Worm (Caenorhabditis elegans) whole organism, L3 larva: ENCODE results near the gene sru-30.

Experiments
- R02D3.7 ChIP-seq: fragments of 150-350 bp; optimal IDR thresholded peaks from 2 replicates; lab custom pipeline; 2014; ENCODE audit warnings: missing biosample characterization, missing genetic modification characterization
- ZK546.5 ChIP-seq: sonication (generic microtip); optimal IDR thresholded peaks from 2 replicates; lab custom pipeline; 2017; ENCODE audit warnings: missing biosample characterization, missing genetic modification characterization
- aly-2 ChIP-seq: fragments of 150-350 bp; optimal IDR thresholded peaks from 2 replicates; lab custom pipeline; 2014; ENCODE audit warnings: missing biosample characterization, missing genetic modification characterization
- ama-1 ChIP-seq: fragments of 150-350 bp; optimal IDR thresholded peaks from 2 replicates; lab custom pipeline; 2018
- ceh-28 ChIP-seq: fragments of 150-350 bp; optimal IDR thresholded peaks from 2 replicates; lab custom pipeline; 2014; ENCODE audit warnings: missing biosample characterization, missing genetic modification reagents, missing genetic modification characterization
- ceh-9 ChIP-seq: sonication (generic microtip); optimal IDR thresholded peaks from 2 replicates; lab custom pipeline; 2018; ENCODE audit warnings: missing biosample characterization, missing genetic modification characterization
- daf-12 ChIP-seq: fragments of 150-350 bp; optimal IDR thresholded peaks from 2 replicates; lab custom pipeline; 2014; ENCODE audit warnings: missing biosample characterization, missing genetic modification reagents, missing genetic modification characterization
- egl-27 ChIP-seq: sonication (generic microtip); optimal IDR thresholded peaks from 4 replicates; lab custom pipeline; 2017; ENCODE audit warnings: missing biosample characterization, missing genetic modification reagents, missing genetic modification characterization
- elt-1 ChIP-seq: fragments of 150-350 bp; optimal IDR thresholded peaks from 2 replicates; lab custom pipeline; 2014; ENCODE audit warnings: missing biosample characterization, missing genetic modification characterization
- elt-2 ChIP-seq: sonication (generic microtip); optimal IDR thresholded peaks from 2 replicates; lab custom pipeline; 2016; ENCODE audit warnings: missing genetic modification reagents, mild to moderate bottlenecking, missing genetic modification characterization, missing compliant biosample characterization
- elt-3 ChIP-seq, 3 experiments: fragments of 150-350 bp in 1 of 3; sonication (generic microtip) in 2 of 3; optimal IDR thresholded peaks; 2 replicates in 2 of 3; 4 replicates in 1 of 3; lab custom pipeline; 2014 to 2017; ENCODE audit warnings: missing biosample characterization in 3 of 3, missing genetic modification characterization in 3 of 3
- eor-1 ChIP-seq, 2 experiments: fragments of 150-350 bp; optimal IDR thresholded peaks; 2 replicates each; lab custom pipeline; 2014 to 2018; ENCODE audit warnings: missing biosample characterization in 2 of 2, missing genetic modification characterization in 2 of 2
- fkh-10 ChIP-seq: sonication (generic microtip); optimal IDR thresholded peaks from 2 replicates; lab custom pipeline; 2017; ENCODE audit warnings: missing biosample characterization, missing genetic modification reagents, missing genetic modification characterization
- fkh-2 ChIP-seq: fragments of 150-350 bp; optimal IDR thresholded peaks from 2 replicates; lab custom pipeline; 2014; ENCODE audit warnings: missing biosample characterization, missing genetic modification reagents, missing genetic modification characterization
- fos-1 ChIP-seq: fragments of 150-350 bp; optimal IDR thresholded peaks from 2 replicates; lab custom pipeline; 2014; ENCODE audit warnings: missing biosample characterization, missing genetic modification characterization
- hmg-11 ChIP-seq: sonication (generic microtip); optimal IDR thresholded peaks from 2 replicates; lab custom pipeline; 2016; ENCODE audit warnings: missing genetic modification characterization, missing compliant biosample characterization
- jun-1 ChIP-seq: fragments of 150-350 bp; optimal IDR thresholded peaks from 2 replicates; lab custom pipeline; 2014; ENCODE audit warnings: missing biosample characterization, missing genetic modification reagents, missing genetic modification characterization
- lin-39 ChIP-seq: fragments of 150-350 bp; optimal IDR thresholded peaks from 2 replicates; lab custom pipeline; 2018; ENCODE audit warnings: missing biosample characterization, missing genetic modification reagents, missing genetic modification characterization
- lsy-12 ChIP-seq: sonication (generic microtip); optimal IDR thresholded peaks from 2 replicates; lab custom pipeline; 2016; ENCODE audit warnings: mild to moderate bottlenecking, missing genetic modification characterization, missing compliant biosample characterization
- mml-1 ChIP-seq: fragments of 150-350 bp; sonication (generic microtip); optimal IDR thresholded peaks from 3 replicates; lab custom pipeline; 2014; ENCODE audit warnings: missing biosample characterization, missing genetic modification characterization
- nfya-1 ChIP-seq: sonication (generic microtip); optimal IDR thresholded peaks from 2 replicates; lab custom pipeline; 2017; ENCODE audit warnings: missing genetic modification characterization, mild to moderate bottlenecking, missing compliant biosample characterization, antibody characterized with exemption, moderate library complexity; ENCODE audit not compliant: insufficient read depth
- nhr-23 ChIP-seq: fragments of 150-350 bp; optimal IDR thresholded peaks from 2 replicates; lab custom pipeline; 2014; ENCODE audit warnings: missing biosample characterization, missing genetic modification reagents, missing genetic modification characterization
- nhr-237 ChIP-seq: fragments of 150-350 bp; optimal IDR thresholded peaks from 2 replicates; lab custom pipeline; 2014; ENCODE audit warnings: missing biosample characterization, missing genetic modification characterization
- nhr-25 ChIP-seq: sonication (generic microtip); optimal IDR thresholded peaks from 2 replicates; lab custom pipeline; 2017; ENCODE audit warnings: missing biosample characterization, missing genetic modification characterization
- nhr-28 ChIP-seq: fragments of 150-350 bp; optimal IDR thresholded peaks from 2 replicates; lab custom pipeline; 2014; ENCODE audit warnings: missing biosample characterization, missing genetic modification characterization
- nhr-43 ChIP-seq: sonication (generic microtip); optimal IDR thresholded peaks from 2 replicates; lab custom pipeline; 2016; ENCODE audit warnings: mild to moderate bottlenecking, missing genetic modification characterization, missing compliant biosample characterization; ENCODE audit not compliant: poor library complexity, severe bottlenecking
- nhr-77 ChIP-seq: fragments of 150-350 bp; optimal IDR thresholded peaks from 2 replicates; lab custom pipeline; 2014; ENCODE audit warnings: missing biosample characterization, missing genetic modification characterization
- pha-4 ChIP-seq: fragments of 150-350 bp; optimal IDR thresholded peaks from 2 replicates; lab custom pipeline; 2014; ENCODE audit warnings: missing biosample characterization, missing genetic modification reagents, missing genetic modification characterization
- pqm-1 ChIP-seq: fragments of 150-350 bp; optimal IDR thresholded peaks from 2 replicates; lab custom pipeline; 2017; ENCODE audit warnings: missing biosample characterization, missing genetic modification characterization, inconsistent platforms
- skn-1 ChIP-seq: fragments of 150-350 bp; optimal IDR thresholded peaks from 2 replicates; lab custom pipeline; 2014; ENCODE audit warnings: missing biosample characterization, missing genetic modification characterization
- snpc-4 ChIP-seq: fragments of 150-350 bp; optimal IDR thresholded peaks from 2 replicates; lab custom pipeline; 2014; ENCODE audit warnings: missing biosample characterization, missing genetic modification characterization
- tbx-2 ChIP-seq: sonication (generic microtip); optimal IDR thresholded peaks from 2 replicates; lab custom pipeline; 2016; ENCODE audit warnings: mild to moderate bottlenecking, missing genetic modification characterization, missing compliant biosample characterization
- unc-39 ChIP-seq: sonication (generic microtip); optimal IDR thresholded peaks from 4 replicates; lab custom pipeline; 2017; ENCODE audit warnings: missing biosample characterization, missing genetic modification characterization
- unc-62 ChIP-seq: fragments of 150-350 bp; sonication (generic microtip); optimal IDR thresholded peaks from 4 replicates; lab custom pipeline; 2014; ENCODE audit warnings: missing biosample characterization, missing genetic modification reagents, missing genetic modification characterization
- ztf-11 ChIP-seq: fragments of 150-350 bp; optimal IDR thresholded peaks from 2 replicates; lab custom pipeline; 2014; ENCODE audit warnings: missing biosample characterization, missing genetic modification characterization
- ztf-4 ChIP-seq: fragments of 150-350 bp; optimal IDR thresholded peaks from 2 replicates; lab custom pipeline; 2014; ENCODE audit warnings: missing biosample characterization, missing genetic modification characterization

sru-30 gene

ce11 chrV:9798212-9798611 is 15.4 kb upstream of the sru-30 start:
- no peak for TF ChIP-seq elt-3 (tag; optimal IDR thresholded peaks at IDR 0.05; lab: Kevin White, UChicago)
- TF ChIP-seq lsy-12: no peak
- no peak for TF ChIP-seq egl-27 (tag; lab: Kevin White, UChicago)
- no peak for TF ChIP-seq nhr-28 (tag; lab: Kevin White, UChicago)
- TF ChIP-seq aly-2 (tag; lab: Kevin White, UChicago): no peak
- TF ChIP-seq nhr-77: no peak

- TF ChIP-seq elt-2: no peak
- no peak for TF ChIP-seq mml-1
- TF ChIP-seq elt-1 (tag; lab: Kevin White, UChicago): no peak
- no peak for TF ChIP-seq tbx-2 (tag; lab: Kevin White, UChicago)
- TF ChIP-seq snpc-4 (tag; lab: Kevin White, UChicago): no peak
- TF ChIP-seq jun-1 (tag; lab: Kevin White, UChicago): no peak
- no peak for TF ChIP-seq R02D3.7 (tag; lab: Kevin White, UChicago)
- no peak for TF ChIP-seq nhr-23 (tag; lab: Kevin White, UChicago)
- no peak for TF ChIP-seq ama-1
- no peak for TF ChIP-seq lsy-12
- TF ChIP-seq ztf-4: no peak
Measured at ce11 chrV:9799076-9799475, 14.6 kb upstream of the sru-30 start, which contains the start of gene F46B6.13. F46B6.13 (minus strand) TSS chrV:9799176.

ce11 chrV:9801965-9802364 is 11.7 kb upstream of the sru-30 start, which contains the start of gene F46B6.10:
F46B6.10 (minus strand) TSS chrV:9802065.
- TF ChIP-seq nhr-43 (tag; lab: Kevin White, UChicago): no peak
- TF ChIP-seq ZK546.5 (tag; lab: Kevin White, UChicago): no peak
- no peak for TF ChIP-seq nhr-77
- no peak for TF ChIP-seq skn-1 (tag; lab: Kevin White, UChicago)
- no peak for TF ChIP-seq nfya-1
- no peak for TF ChIP-seq unc-39 (tag; lab: Kevin White, UChicago)
- TF ChIP-seq elt-2: no peak
- no peak for TF ChIP-seq fkh-2 (tag; lab: Kevin White, UChicago)
- TF ChIP-seq ama-1: no peak
- TF ChIP-seq pqm-1 (tag; lab: Kevin White, UChicago): no peak
- TF ChIP-seq hmg-11 (tag; lab: Kevin White, UChicago): no peak
- TF ChIP-seq ztf-11 (tag; lab: Kevin White, UChicago): no peak
- TF ChIP-seq elt-3 (tag; optimal IDR thresholded peaks at IDR 0.05; lab: Kevin White, UChicago): no peak
- TF ChIP-seq nhr-237 (tag; lab: Kevin White, UChicago): no peak
- no peak for TF ChIP-seq lin-39
- TF ChIP-seq R02D3.7 (tag; lab: Kevin White, UChicago): no peak
- TF ChIP-seq aly-2 (tag; lab: Kevin White, UChicago): no peak
- no peak for TF ChIP-seq unc-62 (GFP tag; lab: Kevin White, UChicago)
- TF ChIP-seq fos-1: no peak
- TF ChIP-seq mml-1: no peak

- no peak for TF ChIP-seq nhr-25 (tag; lab: Kevin White, UChicago)
- TF ChIP-seq fkh-10: no peak
- no peak for TF ChIP-seq nhr-77
- no peak for TF ChIP-seq pqm-1 (tag; lab: Kevin White, UChicago)
- no peak for TF ChIP-seq ceh-9 (tag; lab: Kevin White, UChicago)
- TF ChIP-seq elt-3 (tag; optimal IDR thresholded peaks at IDR 0.05; lab: Kevin White, UChicago): no peak
- TF ChIP-seq ceh-28: no peak
- no peak for TF ChIP-seq jun-1 (tag; lab: Kevin White, UChicago)
- no peak for TF ChIP-seq nfya-1
- no peak for TF ChIP-seq lsy-12
- TF ChIP-seq eor-1 (tag; optimal IDR thresholded peaks at IDR 0.05; lab: Kevin White, UChicago): no peak
- TF ChIP-seq egl-27 (tag; lab: Kevin White, UChicago): no peak
Measured at ce11 chrV:9803176-9803575, 10.5 kb upstream of the sru-30 start, which contains the start of gene sru-39. sru-39 (plus strand) TSS chrV:9803476.

ce11 chrV:9805161-9805560 is 8.5 kb upstream of the sru-30 start, which contains the start of gene sru-37:
sru-37 (plus strand) TSS chrV:9805461.
- TF ChIP-seq unc-62 (GFP tag; lab: Kevin White, UChicago): no peak
- no peak for TF ChIP-seq daf-12 (tag; lab: Kevin White, UChicago)
- TF ChIP-seq elt-2: no peak
- no peak for TF ChIP-seq egl-27 (tag; lab: Kevin White, UChicago)
- TF ChIP-seq R02D3.7 (tag; lab: Kevin White, UChicago): no peak
- no peak for TF ChIP-seq elt-3 (tag; optimal IDR thresholded peaks at IDR 0.05; lab: Kevin White, UChicago)
- TF ChIP-seq ZK546.5 (tag; lab: Kevin White, UChicago): no peak
- no peak for TF ChIP-seq ztf-4
- no peak for TF ChIP-seq pha-4 (tag; lab: Kevin White, UChicago)
